Worm (Caenorhabditis elegans) whole organism, L1 larva: ENCODE measurements around the gene pap-2.

Source experiments
- C04F5.9 ChIP-seq: sonication (generic microtip); optimal IDR thresholded peaks from 2 replicates; lab custom pipeline; 2016; ENCODE audit warnings: missing genetic modification characterization, missing compliant biosample characterization
- C16A3.4 ChIP-seq: fragments of 150-350 bp; optimal IDR thresholded peaks from 2 replicates; lab custom pipeline; 2014; ENCODE audit warnings: missing biosample characterization, missing genetic modification characterization
- C34B4.2 ChIP-seq: sonication (generic microtip); optimal IDR thresholded peaks from 2 replicates; lab custom pipeline; 2017; ENCODE audit warnings: mild to moderate bottlenecking, missing genetic modification characterization, missing compliant biosample characterization
- aha-1 ChIP-seq: fragments of 150-350 bp; optimal IDR thresholded peaks from 2 replicates; lab custom pipeline; 2014; ENCODE audit warnings: missing biosample characterization, missing genetic modification characterization
- aly-2 ChIP-seq: fragments of 150-350 bp; optimal IDR thresholded peaks from 2 replicates; lab custom pipeline; 2014; ENCODE audit warnings: missing biosample characterization, missing genetic modification characterization
- ceh-63 ChIP-seq: fragments of 200-800 bp; sonication (Bioruptor generic); optimal IDR thresholded peaks from 2 replicates; lab custom pipeline; 2018; ENCODE audit warnings: mild to moderate bottlenecking, missing genetic modification characterization, missing compliant biosample characterization
- ceh-8 ChIP-seq: fragments of 200-800 bp; sonication (Bioruptor generic); optimal IDR thresholded peaks from 2 replicates; lab custom pipeline; 2018; ENCODE audit warnings: mild to moderate bottlenecking, missing genetic modification characterization, moderate library complexity, missing compliant biosample characterization
- ceh-82 ChIP-seq, 3 experiments: fragments of 150-350 bp in 1 of 3; sonication (generic microtip) in 2 of 3; optimal IDR thresholded peaks; 2 replicates each; lab custom pipeline; 2014 to 2017; ENCODE audit warnings: missing biosample characterization in 3 of 3, missing genetic modification characterization in 3 of 3
- ceh-88 ChIP-seq: fragments of 200-800 bp; sonication (Bioruptor generic); IDR thresholded peaks from 2 replicates; pipeline ENCODE4 v1.3.6; 2022; ENCODE audit warnings: missing genetic modification characterization, missing compliant biosample characterization
- dpl-1 ChIP-seq, 3 experiments: fragments of 150-350 bp in 2 of 3; sonication (generic microtip) in 1 of 3; optimal IDR thresholded peaks; 2 replicates each; lab custom pipeline; 2014 to 2017; ENCODE audit warnings: missing biosample characterization in 3 of 3, missing genetic modification characterization in 3 of 3, missing genetic modification reagents in 3 of 3
- dsc-1 ChIP-seq: sonication (generic microtip); optimal IDR thresholded peaks from 2 replicates; lab custom pipeline; 2016; ENCODE audit warnings: mild to moderate bottlenecking, missing genetic modification characterization, missing compliant biosample characterization
- efl-1 ChIP-seq, 4 experiments: fragments of 150-350 bp; optimal IDR thresholded peaks in 3 of 4; peaks in 1 of 4; 1 replicate in 1 of 4; 2 replicates in 3 of 4; lab custom pipeline; 2014; ENCODE audit warnings: missing biosample characterization in 2 of 4, missing genetic modification characterization in 2 of 4, missing genetic modification reagents in 2 of 4
- egl-13 ChIP-seq: sonication (generic microtip); optimal IDR thresholded peaks from 2 replicates; lab custom pipeline; 2016; ENCODE audit warnings: missing genotype, missing genetic modification reagents, missing genetic modification characterization, missing compliant biosample characterization
- egl-27 ChIP-seq, 2 experiments: fragments of 150-350 bp in 1 of 2; sonication (generic microtip); optimal IDR thresholded peaks; 3 replicates each; lab custom pipeline; 2017 to 2018; ENCODE audit warnings: missing biosample characterization in 2 of 2, missing genetic modification characterization in 2 of 2, missing genetic modification reagents in 2 of 2
- elt-3 ChIP-seq, 6 experiments: fragments of 150-350 bp in 1 of 6; sonication (generic microtip); optimal IDR thresholded peaks; 2 replicates each; lab custom pipeline; 2017 to 2018; ENCODE audit warnings: missing biosample characterization in 6 of 6, missing genetic modification characterization in 6 of 6, inconsistent platforms in 1 of 6
- ets-5 ChIP-seq: fragments of 200-800 bp; sonication (Bioruptor generic); IDR thresholded peaks from 2 replicates; pipeline ENCODE4 v1.3.6; 2022; ENCODE audit warnings: missing genetic modification characterization, missing compliant biosample characterization
- fkh-4 ChIP-seq: sonication (generic microtip); optimal IDR thresholded peaks from 2 replicates; lab custom pipeline; 2016; ENCODE audit warnings: missing compliant biosample characterization, missing genetic modification characterization, borderline replicate concordance
- fkh-8 ChIP-seq: sonication (generic microtip); optimal IDR thresholded peaks from 2 replicates; lab custom pipeline; 2016; ENCODE audit warnings: mild to moderate bottlenecking, missing genetic modification characterization, missing compliant biosample characterization
- hlh-17 ChIP-seq: fragments of 200-800 bp; sonication (Bioruptor generic); optimal IDR thresholded peaks from 2 replicates; lab custom pipeline; 2018; ENCODE audit warnings: missing genetic modification characterization, mild to moderate bottlenecking, missing compliant biosample characterization, moderate library complexity, borderline replicate concordance
- hlh-4 ChIP-seq: sonication (generic microtip); optimal IDR thresholded peaks from 2 replicates; lab custom pipeline; 2016; ENCODE audit warnings: mild to moderate bottlenecking, missing genetic modification characterization, missing compliant biosample characterization
- isw-1 ChIP-seq: fragments of 200-800 bp; sonication (Bioruptor generic); IDR thresholded peaks from 2 replicates; pipeline ENCODE4 v1.3.6; 2022; ENCODE audit warnings: missing genetic modification characterization, missing compliant biosample characterization
- jun-1 ChIP-seq: fragments of 150-350 bp; optimal IDR thresholded peaks from 2 replicates; lab custom pipeline; 2014; ENCODE audit warnings: missing biosample characterization, missing genetic modification reagents, missing genetic modification characterization
- lin-13 ChIP-seq: fragments of 150-350 bp; optimal IDR thresholded peaks from 2 replicates; lab custom pipeline; 2014; ENCODE audit warnings: missing biosample characterization, missing genetic modification reagents, missing genetic modification characterization
- lin-15B ChIP-seq: fragments of 150-350 bp; sonication (generic microtip); optimal IDR thresholded peaks from 3 replicates; lab custom pipeline; 2014; ENCODE audit warnings: missing biosample characterization, missing genetic modification characterization
- lin-35 ChIP-seq, 2 experiments: fragments of 150-350 bp; optimal IDR thresholded peaks; 2 replicates each; lab custom pipeline; 2014; ENCODE audit warnings: missing biosample characterization in 2 of 2, missing genetic modification characterization in 2 of 2, missing genetic modification reagents in 2 of 2
- lir-3 ChIP-seq: sonication (generic microtip); optimal IDR thresholded peaks from 2 replicates; lab custom pipeline; 2016; ENCODE audit warnings: mild to moderate bottlenecking, missing genetic modification characterization, moderate library complexity, missing compliant biosample characterization; ENCODE audit not compliant: poor library complexity
- lsy-2 ChIP-seq, 2 experiments: fragments of 150-350 bp; optimal IDR thresholded peaks; 2 replicates each; lab custom pipeline; 2014; ENCODE audit warnings: missing biosample characterization in 2 of 2, missing genetic modification characterization in 2 of 2
- mep-1 ChIP-seq: fragments of 150-350 bp; optimal IDR thresholded peaks from 2 replicates; lab custom pipeline; 2014; ENCODE audit warnings: missing biosample characterization, missing genetic modification characterization
- nhr-12 ChIP-seq: sonication (generic microtip); optimal IDR thresholded peaks from 2 replicates; lab custom pipeline; 2017; ENCODE audit warnings: missing biosample characterization, missing genetic modification characterization
- nhr-20 ChIP-seq: sonication (generic microtip); optimal IDR thresholded peaks from 2 replicates; lab custom pipeline; 2016; ENCODE audit warnings: mild to moderate bottlenecking, missing genetic modification characterization, missing compliant biosample characterization
- nhr-237 ChIP-seq: fragments of 150-350 bp; optimal IDR thresholded peaks from 2 replicates; lab custom pipeline; 2014; ENCODE audit warnings: missing biosample characterization, missing genetic modification characterization
- nhr-28 ChIP-seq: fragments of 150-350 bp; optimal IDR thresholded peaks from 2 replicates; lab custom pipeline; 2014; ENCODE audit warnings: missing biosample characterization, missing genetic modification characterization
- nhr-47 ChIP-seq: sonication (generic microtip); optimal IDR thresholded peaks from 2 replicates; lab custom pipeline; 2016; ENCODE audit warnings: mild to moderate bottlenecking, missing genetic modification characterization, moderate library complexity, missing compliant biosample characterization
- nhr-76 ChIP-seq: sonication (generic microtip); optimal IDR thresholded peaks from 2 replicates; lab custom pipeline; 2017; ENCODE audit warnings: missing biosample characterization, missing genetic modification characterization
- nhr-77 ChIP-seq: fragments of 150-350 bp; optimal IDR thresholded peaks from 2 replicates; lab custom pipeline; 2014; ENCODE audit warnings: missing biosample characterization, missing genetic modification characterization
- nhr-90 ChIP-seq: sonication (generic microtip); optimal IDR thresholded peaks from 2 replicates; lab custom pipeline; 2016; ENCODE audit warnings: mild to moderate bottlenecking, missing genetic modification characterization, missing compliant biosample characterization; ENCODE audit not compliant: poor library complexity
- pag-3 ChIP-seq: sonication (generic microtip); optimal IDR thresholded peaks from 2 replicates; lab custom pipeline; 2017; ENCODE audit warnings: missing genetic modification characterization, mild to moderate bottlenecking, missing compliant biosample characterization, antibody characterized with exemption, borderline replicate concordance; ENCODE audit not compliant: insufficient read depth
- pax-3 ChIP-seq: fragments of 200-800 bp; sonication (Bioruptor generic); optimal IDR thresholded peaks from 2 replicates; lab custom pipeline; 2018; ENCODE audit warnings: mild to moderate bottlenecking, missing genetic modification characterization, moderate library complexity, missing compliant biosample characterization
- rnt-1 ChIP-seq: sonication (generic microtip); optimal IDR thresholded peaks from 2 replicates; lab custom pipeline; 2016; ENCODE audit warnings: mild to moderate bottlenecking, missing genetic modification characterization, moderate library complexity, missing compliant biosample characterization
- snpc-4 ChIP-seq: fragments of 150-350 bp; optimal IDR thresholded peaks from 2 replicates; lab custom pipeline; 2014; ENCODE audit warnings: missing biosample characterization, missing genetic modification characterization
- sox-4 ChIP-seq: sonication (generic microtip); optimal IDR thresholded peaks from 2 replicates; lab custom pipeline; 2016; ENCODE audit warnings: missing genetic modification characterization, missing compliant biosample characterization
- sptf-1 ChIP-seq: fragments of 150-350 bp; optimal IDR thresholded peaks from 2 replicates; lab custom pipeline; 2014; ENCODE audit warnings: missing biosample characterization, missing genetic modification characterization
- sup-37 ChIP-seq: fragments of 200-800 bp; sonication (Bioruptor generic); optimal IDR thresholded peaks from 2 replicates; lab custom pipeline; 2018; ENCODE audit warnings: mild to moderate bottlenecking, missing genetic modification characterization, missing compliant biosample characterization
- tbx-2 ChIP-seq: sonication (generic microtip); optimal IDR thresholded peaks from 2 replicates; lab custom pipeline; 2016; ENCODE audit warnings: missing genetic modification characterization, missing compliant biosample characterization
- tlp-1 ChIP-seq: fragments of 150-350 bp; optimal IDR thresholded peaks from 2 replicates; lab custom pipeline; 2014; ENCODE audit warnings: missing biosample characterization, missing genetic modification characterization
- unc-30 ChIP-seq: sonication (generic microtip); optimal IDR thresholded peaks from 2 replicates; lab custom pipeline; 2017; ENCODE audit warnings: missing biosample characterization, missing genetic modification characterization
- unc-98 ChIP-seq: fragments of 200-800 bp; sonication (Bioruptor generic); IDR thresholded peaks from 2 replicates; pipeline ENCODE4 v1.3.6; 2022; ENCODE audit warnings: missing genetic modification characterization, missing compliant biosample characterization
- vab-15 ChIP-seq: sonication (generic microtip); optimal IDR thresholded peaks from 2 replicates; lab custom pipeline; 2017; ENCODE audit warnings: missing genotype, mild to moderate bottlenecking, missing genetic modification characterization, missing compliant biosample characterization
- xbp-1 ChIP-seq: sonication (generic microtip); optimal IDR thresholded peaks from 2 replicates; lab custom pipeline; 2016; ENCODE audit warnings: missing genetic modification characterization, missing compliant biosample characterization
- ztf-11 ChIP-seq, 2 experiments: sonication (generic microtip); optimal IDR thresholded peaks; 2 replicates each; lab custom pipeline; 2016 to 2017; ENCODE audit warnings: missing genetic modification characterization in 2 of 2, missing biosample characterization in 1 of 2, missing compliant biosample characterization in 1 of 2
- ztf-4 ChIP-seq: fragments of 150-350 bp; optimal IDR thresholded peaks from 2 replicates; lab custom pipeline; 2014; ENCODE audit warnings: missing biosample characterization, missing genetic modification characterization

Gene pap-2

DNA sequence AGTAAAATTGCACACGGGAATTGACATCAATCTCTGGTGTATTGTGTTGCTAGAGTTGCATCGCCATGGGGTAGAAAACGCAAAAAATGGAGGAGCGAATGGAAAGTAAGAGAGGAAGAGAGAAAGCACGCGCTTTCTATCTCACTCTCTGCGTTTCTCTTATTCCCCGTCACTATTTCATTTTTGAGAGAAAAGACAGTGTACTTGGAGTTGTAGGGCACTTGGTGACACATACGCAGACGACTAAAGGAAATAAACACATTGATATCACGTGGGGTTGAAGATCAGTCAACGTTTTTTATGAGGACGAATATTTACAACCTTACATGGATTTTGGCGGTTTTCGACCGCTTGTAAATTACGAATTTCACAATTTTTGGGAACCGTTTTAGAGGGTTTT lies 5.8 kb downstream of the pap-2 start:
- peak; percentile 85 for TF ChIP-seq pax-3
- TF ChIP-seq nhr-28 (tag; lab: Kevin White, UChicago), result peak; percentile 9
- TF ChIP-seq fkh-8 (tag; lab: Kevin White, UChicago), result peak; percentile 95
- TF ChIP-seq elt-3 (tag; optimal IDR thresholded peaks at IDR 0.05; lab: Kevin White, UChicago), result peak in 5 of 6 experiments; percentile 40 to 99 (median 95)
- TF ChIP-seq ztf-4, result peak; percentile 91
- peak; percentile 40 for TF ChIP-seq vab-15 (tag; lab: Kevin White, UChicago)
- peak; percentile 79 for TF ChIP-seq isw-1
- peak; percentile 72 for TF ChIP-seq sox-4 (tag; lab: Kevin White, UChicago)
- no peak for TF ChIP-seq nhr-12 (tag; lab: Kevin White, UChicago)
- TF ChIP-seq dsc-1 (tag; lab: Kevin White, UChicago), result peak; percentile 74
- TF ChIP-seq ceh-63 (GFP tag; lab: Kevin White, UChicago), result peak; percentile 29
- TF ChIP-seq nhr-20 (tag; lab: Kevin White, UChicago), result peak; percentile 100
- peak; percentile 66 for TF ChIP-seq sup-37 (GFP tag; lab: Kevin White, UChicago)
- peak; percentile 38 for TF ChIP-seq lin-15B
- peak; percentile 95 for TF ChIP-seq nhr-90 (tag; lab: Kevin White, UChicago)
- peak; percentile 74 for TF ChIP-seq snpc-4 (tag; lab: Kevin White, UChicago)
- TF ChIP-seq xbp-1 (tag; lab: Kevin White, UChicago), result peak; percentile 96
- no peak for TF ChIP-seq sptf-1
- TF ChIP-seq rnt-1 (tag; lab: Kevin White, UChicago), result peak; percentile 95
- TF ChIP-seq aha-1 (tag; lab: Kevin White, UChicago), result no peak
- TF ChIP-seq unc-30, result peak; percentile 5
- no peak for TF ChIP-seq hlh-4 (tag; lab: Kevin White, UChicago)
- TF ChIP-seq unc-98 (GFP tag; lab: Robert Waterston, UW), result 0 out of 2 replicates have a peak, but pooled peaks have one; percentile 43
- peak; percentile 89 for TF ChIP-seq lir-3 (tag; lab: Kevin White, UChicago)
- TF ChIP-seq pag-3 (tag; lab: Kevin White, UChicago), result no peak
- peak; percentile 95 for TF ChIP-seq nhr-47
- peak; percentile 41 for TF ChIP-seq ceh-8
- TF ChIP-seq egl-27 (tag; optimal IDR thresholded peaks at IDR 0.05; lab: Kevin White, UChicago), result peak; percentile 91 to 94
- TF ChIP-seq jun-1 (tag; lab: Kevin White, UChicago), result peak; percentile 95
- peak; percentile 96 for TF ChIP-seq tbx-2 (tag; lab: Kevin White, UChicago)
- TF ChIP-seq hlh-17 (GFP tag; lab: Kevin White, UChicago), result no peak
- peak; percentile 84 for TF ChIP-seq nhr-237
- TF ChIP-seq lsy-2 (tag; optimal IDR thresholded peaks at IDR 0.05; lab: Kevin White, UChicago), result peak; percentile 90 to 96
- TF ChIP-seq C16A3.4 (tag; lab: Kevin White, UChicago), result peak; percentile 97
- TF ChIP-seq ceh-88, result peak; percentile 79
- no peak for TF ChIP-seq aly-2 (tag; lab: Kevin White, UChicago)
- no peak for TF ChIP-seq nhr-76 (tag; lab: Kevin White, UChicago)
- peak; percentile 92 for TF ChIP-seq lin-13
- TF ChIP-seq tlp-1 (tag; lab: Kevin White, UChicago), result no peak
- TF ChIP-seq egl-13 (tag; lab: Kevin White, UChicago), result peak; percentile 66
- peak; percentile 98 for TF ChIP-seq mep-1 (tag; lab: Kevin White, UChicago)
- TF ChIP-seq C04F5.9 (tag; lab: Kevin White, UChicago), result peak; percentile 73
- TF ChIP-seq ceh-82 (tag; optimal IDR thresholded peaks at IDR 0.05; lab: Kevin White, UChicago), result peak; percentile 68 to 91 (median 88)
- TF ChIP-seq lin-35 (GFP tag; optimal IDR thresholded peaks at IDR 0.05; lab: Kevin White, UChicago), result peak; percentile 81 to 91
- TF ChIP-seq efl-1 (optimal IDR thresholded peaks at IDR 0.05; lab: Kevin White, UChicago), result peak; percentile 84
- TF ChIP-seq efl-1 (GFP tag; optimal IDR thresholded peaks at IDR 0.05 in 1 of 2; lab: Kevin White, UChicago), result peak; percentile 64 to 97
- TF ChIP-seq C34B4.2 (tag; lab: Kevin White, UChicago), result no peak
- no peak for TF ChIP-seq ztf-11 (tag; optimal IDR thresholded peaks at IDR 0.05; lab: Kevin White, UChicago)
- TF ChIP-seq fkh-4 (tag; lab: Kevin White, UChicago), result no peak
- TF ChIP-seq ets-5 (GFP tag; lab: Robert Waterston, UW), result no peak
- peak; percentile 71 to 79 (median 75) for TF ChIP-seq dpl-1 (GFP tag; optimal IDR thresholded peaks at IDR 0.05; lab: Kevin White, UChicago)
- TF ChIP-seq nhr-77, result peak; percentile 88
